Worm (Caenorhabditis elegans) whole organism, late embryonic: Measurements from ENCODE around the gene syx-4.

Experiments used
- C38D4.7 ChIP-seq: fragments of 200-800 bp; sonication (Bioruptor generic); optimal IDR thresholded peaks from 2 replicates; lab custom pipeline; 2018; ENCODE audit warnings: mild to moderate bottlenecking, missing genetic modification characterization, moderate library complexity, missing compliant biosample characterization
- F13H6.1 ChIP-seq: sonication (generic microtip); optimal IDR thresholded peaks from 2 replicates; lab custom pipeline; 2016; ENCODE audit warnings: missing genetic modification characterization, missing compliant biosample characterization
- K02D7.2 ChIP-seq: sonication (generic microtip); optimal IDR thresholded peaks from 2 replicates; lab custom pipeline; 2017; ENCODE audit warnings: mild to moderate bottlenecking, missing genetic modification characterization, missing compliant biosample characterization
- K09A11.1 ChIP-seq: sonication (generic microtip); optimal IDR thresholded peaks from 2 replicates; lab custom pipeline; 2017; ENCODE audit warnings: antibody characterized with exemption, mild to moderate bottlenecking, missing genetic modification characterization, missing compliant biosample characterization; ENCODE audit not compliant: insufficient read depth
- ama-1 ChIP-seq: fragments of 150-350 bp; optimal IDR thresholded peaks from 2 replicates; lab custom pipeline; 2014
- ceh-30 ChIP-seq: fragments of 150-350 bp; optimal IDR thresholded peaks from 2 replicates; lab custom pipeline; 2014; ENCODE audit warnings: missing biosample characterization, missing genetic modification characterization
- ceh-34 ChIP-seq: sonication (generic microtip); optimal IDR thresholded peaks from 2 replicates; lab custom pipeline; 2016; ENCODE audit warnings: mild to moderate bottlenecking, missing genetic modification characterization, missing compliant biosample characterization
- che-1 ChIP-seq: sonication (generic microtip); optimal IDR thresholded peaks from 2 replicates; lab custom pipeline; 2016; ENCODE audit warnings: mild to moderate bottlenecking, missing genetic modification characterization, missing compliant biosample characterization
- dmd-4 ChIP-seq: sonication (generic microtip); optimal IDR thresholded peaks from 2 replicates; lab custom pipeline; 2016; ENCODE audit warnings: borderline replicate concordance, missing genetic modification characterization, missing compliant biosample characterization
- elt-2 ChIP-seq: sonication (generic microtip); optimal IDR thresholded peaks from 2 replicates; lab custom pipeline; 2016; ENCODE audit warnings: missing genetic modification reagents, missing genetic modification characterization, missing compliant biosample characterization
- elt-4 ChIP-seq: sonication (generic microtip); optimal IDR thresholded peaks from 2 replicates; lab custom pipeline; 2016; ENCODE audit warnings: missing genetic modification characterization, missing compliant biosample characterization
- eyg-1 ChIP-seq: sonication (generic microtip); optimal IDR thresholded peaks from 2 replicates; lab custom pipeline; 2016; ENCODE audit warnings: missing genotype, missing genetic modification characterization, missing compliant biosample characterization
- fax-1 ChIP-seq: sonication (generic microtip); optimal IDR thresholded peaks from 2 replicates; lab custom pipeline; 2016; ENCODE audit warnings: missing genotype, missing genetic modification characterization, missing compliant biosample characterization
- hlh-13 ChIP-seq: fragments of 200-800 bp; sonication (Bioruptor generic); optimal IDR thresholded peaks from 2 replicates; lab custom pipeline; 2018; ENCODE audit warnings: mild to moderate bottlenecking, missing genetic modification characterization, missing compliant biosample characterization
- hlh-15 ChIP-seq: sonication (generic microtip); optimal IDR thresholded peaks from 2 replicates; lab custom pipeline; 2016; ENCODE audit warnings: missing genetic modification characterization, missing compliant biosample characterization
- hlh-30 ChIP-seq: sonication (generic microtip); optimal IDR thresholded peaks from 2 replicates; lab custom pipeline; 2017; ENCODE audit warnings: antibody characterized with exemption, missing genetic modification characterization, missing compliant biosample characterization; ENCODE audit not compliant: insufficient read depth
- hlh-6 ChIP-seq: sonication (generic microtip); optimal IDR thresholded peaks from 2 replicates; lab custom pipeline; 2016; ENCODE audit warnings: missing genotype, missing genetic modification characterization, missing compliant biosample characterization
- hlh-8 ChIP-seq: sonication (generic microtip); optimal IDR thresholded peaks from 2 replicates; lab custom pipeline; 2016; ENCODE audit warnings: missing genotype, missing genetic modification characterization, missing compliant biosample characterization
- madf-2 ChIP-seq: sonication (generic microtip); optimal IDR thresholded peaks from 2 replicates; lab custom pipeline; 2017; ENCODE audit warnings: missing genetic modification characterization, missing compliant biosample characterization
- nhr-232 ChIP-seq: sonication (generic microtip); optimal IDR thresholded peaks from 2 replicates; lab custom pipeline; 2016; ENCODE audit warnings: missing genetic modification characterization, missing compliant biosample characterization
- pag-3 ChIP-seq: sonication (generic microtip); optimal IDR thresholded peaks from 2 replicates; lab custom pipeline; 2016; ENCODE audit warnings: missing compliant biosample characterization, missing genetic modification characterization, borderline replicate concordance
- pat-9 ChIP-seq: fragments of 200-800 bp; sonication (Bioruptor generic); optimal IDR thresholded peaks from 2 replicates; lab custom pipeline; 2018; ENCODE audit warnings: mild to moderate bottlenecking, missing genetic modification characterization, moderate library complexity, missing compliant biosample characterization
- pha-4 ChIP-seq: fragments of 150-350 bp; optimal IDR thresholded peaks from 2 replicates; lab custom pipeline; 2018; ENCODE audit warnings: missing biosample characterization, missing genetic modification reagents, missing genetic modification characterization
- ref-2 ChIP-seq: sonication (generic microtip); optimal IDR thresholded peaks from 2 replicates; lab custom pipeline; 2016; ENCODE audit warnings: missing genetic modification characterization, missing compliant biosample characterization
- sox-2 ChIP-seq: fragments of 200-800 bp; sonication (Bioruptor generic); IDR thresholded peaks from 2 replicates; pipeline ENCODE4 v1.3.6; 2022; ENCODE audit warnings: missing genetic modification reagents, missing genetic modification characterization, missing compliant biosample characterization
- tbx-7 ChIP-seq: sonication (generic microtip); optimal IDR thresholded peaks from 2 replicates; lab custom pipeline; 2016; ENCODE audit warnings: missing genotype, missing genetic modification characterization, missing compliant biosample characterization
- ttx-3 ChIP-seq: sonication (generic microtip); optimal IDR thresholded peaks from 2 replicates; lab custom pipeline; 2016; ENCODE audit warnings: missing genetic modification reagents, missing genetic modification characterization, missing compliant biosample characterization
- unc-42 ChIP-seq: sonication (generic microtip); optimal IDR thresholded peaks from 2 replicates; lab custom pipeline; 2016; ENCODE audit warnings: missing genotype, missing genetic modification characterization, missing compliant biosample characterization
- unc-86 ChIP-seq: sonication (generic microtip); optimal IDR thresholded peaks from 2 replicates; lab custom pipeline; 2016; ENCODE audit warnings: missing genetic modification characterization, missing compliant biosample characterization
- ztf-16 ChIP-seq: sonication (generic microtip); optimal IDR thresholded peaks from 2 replicates; lab custom pipeline; 2017; ENCODE audit warnings: missing genetic modification characterization, missing compliant biosample characterization

Gene syx-4

DNA sequence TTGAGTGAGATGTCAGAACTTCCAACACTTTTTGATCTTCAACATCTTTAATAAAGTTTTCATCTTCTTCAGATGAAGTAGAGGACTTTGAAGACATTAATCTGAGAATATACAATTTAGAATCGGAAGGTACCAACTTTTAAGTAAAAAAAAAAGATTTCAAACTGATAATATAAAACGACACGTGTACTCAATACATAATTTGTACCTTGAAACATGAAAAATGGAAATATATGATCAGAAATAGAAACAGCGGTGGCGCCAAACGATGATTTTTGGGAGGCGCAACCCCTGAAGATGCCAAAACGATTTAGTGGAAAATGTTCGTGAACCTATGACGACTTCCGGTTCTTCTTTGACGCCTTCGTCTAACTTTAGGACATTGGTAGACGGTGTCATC, 15.4 kb downstream of the syx-4 start, which contains the start of gene oat-1:
Gene oat-1 (minus strand): TSS at position 101 of the 400 bp plus-strand sequence.
- TF ChIP-seq ama-1 (lab: Kevin White, UChicago) (no peak), ttx-3 (tag; lab: Kevin White, UChicago) (no peak), ref-2 (tag; lab: Kevin White, UChicago) (no peak), fax-1 (tag; lab: Kevin White, UChicago) (no peak), hlh-15 (no peak), elt-2 (tag; lab: Kevin White, UChicago) (no peak), tbx-7 (tag; lab: Kevin White, UChicago) (no peak), sox-2 (GFP tag; lab: Robert Waterston, UW) (no peak), pha-4 (no peak), F13H6.1 (no peak), hlh-6 (tag; lab: Kevin White, UChicago) (no peak)
- TF ChIP-seq, all 69 proteins: peak for 0

DNA sequence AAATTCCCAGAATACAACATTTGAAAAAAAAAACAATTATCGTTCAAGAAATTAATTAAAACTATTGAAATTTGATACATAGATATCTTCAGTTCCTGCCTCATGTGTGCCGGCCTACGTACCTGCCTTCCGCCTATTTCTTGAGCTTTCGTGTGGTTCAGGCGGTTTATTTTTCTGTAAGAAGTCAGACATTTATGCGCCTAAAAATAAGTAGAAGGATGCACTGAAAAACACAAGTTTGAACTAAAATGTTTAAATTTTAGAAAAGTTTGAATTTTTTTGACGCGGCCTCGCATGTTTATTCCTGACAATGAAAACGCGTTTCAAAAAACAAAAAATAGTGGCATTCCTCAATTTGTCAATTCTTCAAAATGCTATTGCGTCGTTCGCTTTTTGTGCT, 16.7 kb downstream of the syx-4 start, which contains the start of gene C28C12.11:
Gene C28C12.11 (plus strand): TSS at position 301 of the 400 bp plus-strand sequence.
- TF ChIP-seq ceh-30 (tag; lab: Kevin White, UChicago) (no peak), pag-3 (tag; lab: Kevin White, UChicago) (no peak), tbx-7 (tag; lab: Kevin White, UChicago) (no peak), nhr-232 (no peak), C38D4.7 (GFP tag; lab: Kevin White, UChicago) (no peak)
- TF ChIP-seq, all 69 proteins: peak for 0

DNA sequence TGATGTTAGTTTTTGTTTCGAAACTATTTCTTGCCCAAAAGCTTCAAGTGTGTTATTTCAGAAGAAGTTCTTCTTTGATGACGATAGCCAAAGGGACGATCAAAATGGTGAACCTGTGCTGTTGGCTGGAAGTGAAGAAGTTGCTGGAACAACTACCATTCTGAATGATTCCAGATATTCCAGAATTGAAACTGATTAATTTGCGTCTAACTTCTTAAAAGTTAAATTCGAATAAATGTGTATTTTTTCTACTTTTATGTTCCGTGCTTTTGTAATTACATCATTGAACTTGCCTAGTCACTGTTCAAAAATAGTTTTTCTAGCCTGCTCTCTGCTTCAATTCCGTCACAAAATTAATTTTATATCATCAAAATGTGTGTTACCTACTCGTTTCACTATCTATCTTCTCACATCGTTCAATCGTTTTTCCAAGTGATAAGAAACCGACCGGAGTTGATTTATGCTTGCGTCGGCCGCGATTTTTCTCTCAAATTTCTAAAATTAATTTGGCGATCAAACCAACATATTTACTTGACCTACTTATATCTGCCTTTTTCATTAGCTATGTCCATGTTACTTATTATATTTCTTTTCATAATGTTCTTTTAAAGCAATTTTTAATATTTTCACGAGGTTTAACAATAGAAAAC, 18.1 kb downstream of the syx-4 start:
- TF ChIP-seq eyg-1 (tag; lab: Kevin White, UChicago) (no peak), hlh-13 (GFP tag; lab: Kevin White, UChicago) (no peak)

DNA sequence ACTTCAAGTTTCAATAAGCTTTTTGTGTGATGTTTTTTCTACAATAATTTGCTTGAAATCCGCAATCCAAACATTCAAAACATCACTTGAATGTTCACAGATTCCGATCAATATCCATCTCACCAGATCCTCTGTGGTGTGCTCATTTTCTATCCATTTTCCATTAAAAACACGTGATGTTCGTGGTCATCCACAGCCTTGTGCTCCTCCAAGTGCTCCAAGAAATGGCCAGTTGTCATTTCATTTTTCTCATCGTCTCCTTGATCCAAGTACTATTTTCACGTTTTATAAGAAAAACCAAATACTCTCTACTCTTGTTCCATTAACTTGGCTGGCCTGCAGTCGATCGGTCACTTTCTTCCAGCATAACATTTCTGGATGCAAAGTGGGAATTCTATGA, 19.1 kb downstream of the syx-4 start:
- TF ChIP-seq unc-86: no peak
- no peak for TF ChIP-seq ref-2 (tag; lab: Kevin White, UChicago)
- TF ChIP-seq madf-2 (tag; lab: Kevin White, UChicago): no peak
- TF ChIP-seq K09A11.1 (tag; lab: Kevin White, UChicago): no peak
- no peak for TF ChIP-seq ceh-34 (tag; lab: Kevin White, UChicago)
- no peak for TF ChIP-seq pha-4
- TF ChIP-seq hlh-8 (tag; lab: Kevin White, UChicago): no peak
- no peak for TF ChIP-seq unc-42
- TF ChIP-seq ztf-16: no peak
- TF ChIP-seq eyg-1 (tag; lab: Kevin White, UChicago): no peak
- TF ChIP-seq hlh-30: no peak
- TF ChIP-seq pat-9 (tag; lab: Kevin White, UChicago): no peak
- no peak for TF ChIP-seq C38D4.7 (GFP tag; lab: Kevin White, UChicago)
- TF ChIP-seq elt-4 (tag; lab: Kevin White, UChicago): no peak

DNA sequence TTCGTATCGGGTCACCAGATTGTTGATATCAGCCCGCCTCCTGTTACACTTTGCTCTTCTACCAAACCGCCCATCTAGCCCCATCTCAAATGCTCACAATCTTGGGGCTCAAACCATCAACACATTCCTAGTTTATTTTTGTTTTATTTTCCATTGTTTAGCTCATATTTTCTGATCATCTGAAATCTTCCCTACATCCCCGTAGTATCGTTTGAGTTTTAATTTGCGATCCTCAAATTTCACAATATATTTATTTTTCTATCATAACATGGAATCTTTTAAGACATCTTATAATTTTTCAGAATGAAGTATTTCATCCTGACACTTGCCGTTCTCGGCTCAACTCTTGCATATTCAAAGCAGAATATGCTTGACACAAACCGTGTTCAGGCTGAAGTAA, 19.8 kb downstream of the syx-4 start, which contains the start of gene spp-10:
Gene spp-10 (plus strand): TSS at position 301 of the 400 bp plus-strand sequence.
- TF ChIP-seq dmd-4 (tag; lab: Kevin White, UChicago) (no peak), hlh-6 (tag; lab: Kevin White, UChicago) (no peak)

DNA sequence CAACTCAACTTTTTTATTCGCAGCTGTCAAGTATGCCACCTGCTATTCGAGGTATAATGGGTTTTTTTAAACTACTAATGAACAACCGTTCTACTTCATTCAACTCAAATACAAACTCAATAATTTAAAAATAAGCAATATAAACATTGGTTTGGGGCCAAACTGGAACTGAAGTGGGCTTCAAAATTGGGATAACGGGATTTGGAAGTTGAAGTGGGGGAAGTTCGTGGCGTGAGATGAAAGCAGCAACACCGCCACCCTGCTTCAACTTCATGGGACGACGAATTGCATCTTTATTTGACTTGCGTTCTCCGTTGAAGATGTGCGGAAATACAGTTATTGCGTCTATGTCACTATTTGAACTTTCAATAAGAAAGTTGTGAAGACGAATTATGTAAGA, 21.4 kb downstream of the syx-4 start:
- TF ChIP-seq tbx-7 (tag; lab: Kevin White, UChicago): no peak
- no peak for TF ChIP-seq hlh-30
- TF ChIP-seq che-1 (tag; lab: Kevin White, UChicago): no peak
- TF ChIP-seq K02D7.2 (tag; lab: Kevin White, UChicago): no peak
